Worm (Caenorhabditis elegans): Measurements from ENCODE around the gene madf-11.

ce11 chrIII:5630350-5630749 lies 27.1 kb upstream of the madf-11 start:
- no peak for TF ChIP-seq snpc-4 (tag; optimal IDR thresholded peaks at IDR 0.05)
- TF ChIP-seq lin-39 (tag; optimal IDR thresholded peaks at IDR 0.05), result no peak
- TF ChIP-seq gmeb-1 (tag; optimal IDR thresholded peaks at IDR 0.05), result no peak
- TF ChIP-seq egl-27 (tag; optimal IDR thresholded peaks at IDR 0.05), result no peak
- TF ChIP-seq elt-3 (tag; optimal IDR thresholded peaks at IDR 0.05), result no peak
- no peak for TF ChIP-seq nhr-23 (tag; optimal IDR thresholded peaks at IDR 0.05)
- TF ChIP-seq ztf-11 (tag; optimal IDR thresholded peaks at IDR 0.05), result no peak
- no peak for TF ChIP-seq nhr-6 (tag; optimal IDR thresholded peaks at IDR 0.05)
- no peak for TF ChIP-seq ZK546.5 (tag; optimal IDR thresholded peaks at IDR 0.05)
- no peak for TF ChIP-seq ceh-82 (tag; optimal IDR thresholded peaks at IDR 0.05)
- no peak for TF ChIP-seq lin-13 (GFP tag; optimal IDR thresholded peaks at IDR 0.05)
- no peak for TF ChIP-seq blmp-1 (tag; optimal IDR thresholded peaks at IDR 0.05; ENCODE audit: insufficient read depth)

Measured in whole organism, L2 larva.